Worm (Caenorhabditis elegans) whole organism, L1 larva: ENCODE results near the gene F59E12.9.

Source experiments
- C04F5.9 ChIP-seq: sonication (generic microtip); optimal IDR thresholded peaks from 2 replicates; lab custom pipeline; 2016; ENCODE audit warnings: missing genetic modification characterization, missing compliant biosample characterization
- C16A3.4 ChIP-seq: fragments of 150-350 bp; optimal IDR thresholded peaks from 2 replicates; lab custom pipeline; 2014; ENCODE audit warnings: missing biosample characterization, missing genetic modification characterization
- C34B4.2 ChIP-seq: sonication (generic microtip); optimal IDR thresholded peaks from 2 replicates; lab custom pipeline; 2017; ENCODE audit warnings: mild to moderate bottlenecking, missing genetic modification characterization, missing compliant biosample characterization
- aha-1 ChIP-seq: fragments of 150-350 bp; optimal IDR thresholded peaks from 2 replicates; lab custom pipeline; 2014; ENCODE audit warnings: missing biosample characterization, missing genetic modification characterization
- alr-1 ChIP-seq: fragments of 200-800 bp; sonication (Bioruptor generic); optimal IDR thresholded peaks from 2 replicates; lab custom pipeline; 2018; ENCODE audit warnings: borderline replicate concordance, mild to moderate bottlenecking, missing genetic modification characterization, missing compliant biosample characterization
- aly-2 ChIP-seq: fragments of 150-350 bp; optimal IDR thresholded peaks from 2 replicates; lab custom pipeline; 2014; ENCODE audit warnings: missing biosample characterization, missing genetic modification characterization
- ama-1 ChIP-seq: fragments of 150-350 bp; optimal IDR thresholded peaks from 2 replicates; lab custom pipeline; 2014
- ceh-63 ChIP-seq: fragments of 200-800 bp; sonication (Bioruptor generic); optimal IDR thresholded peaks from 2 replicates; lab custom pipeline; 2018; ENCODE audit warnings: mild to moderate bottlenecking, missing genetic modification characterization, missing compliant biosample characterization
- ceh-82 ChIP-seq, 3 experiments: fragments of 150-350 bp in 1 of 3; sonication (generic microtip) in 2 of 3; optimal IDR thresholded peaks; 2 replicates each; lab custom pipeline; 2014 to 2017; ENCODE audit warnings: missing biosample characterization in 3 of 3, missing genetic modification characterization in 3 of 3
- ceh-88 ChIP-seq: fragments of 200-800 bp; sonication (Bioruptor generic); IDR thresholded peaks from 2 replicates; pipeline ENCODE4 v1.3.6; 2022; ENCODE audit warnings: missing genetic modification characterization, missing compliant biosample characterization
- ceh-90 ChIP-seq: sonication (generic microtip); optimal IDR thresholded peaks from 2 replicates; lab custom pipeline; 2016; ENCODE audit warnings: missing genetic modification characterization, missing compliant biosample characterization
- efl-1 ChIP-seq, 4 experiments: fragments of 150-350 bp; optimal IDR thresholded peaks in 3 of 4; peaks in 1 of 4; 1 replicate in 1 of 4; 2 replicates in 3 of 4; lab custom pipeline; 2014; ENCODE audit warnings: missing biosample characterization in 2 of 4, missing genetic modification characterization in 2 of 4, missing genetic modification reagents in 2 of 4
- egl-13 ChIP-seq: sonication (generic microtip); optimal IDR thresholded peaks from 2 replicates; lab custom pipeline; 2016; ENCODE audit warnings: missing genotype, missing genetic modification reagents, missing genetic modification characterization, missing compliant biosample characterization
- egl-27 ChIP-seq, 2 experiments: fragments of 150-350 bp in 1 of 2; sonication (generic microtip); optimal IDR thresholded peaks; 3 replicates each; lab custom pipeline; 2017 to 2018; ENCODE audit warnings: missing biosample characterization in 2 of 2, missing genetic modification characterization in 2 of 2, missing genetic modification reagents in 2 of 2
- ets-5 ChIP-seq: fragments of 200-800 bp; sonication (Bioruptor generic); IDR thresholded peaks from 2 replicates; pipeline ENCODE4 v1.3.6; 2022; ENCODE audit warnings: missing genetic modification characterization, missing compliant biosample characterization
- fkh-8 ChIP-seq: sonication (generic microtip); optimal IDR thresholded peaks from 2 replicates; lab custom pipeline; 2016; ENCODE audit warnings: mild to moderate bottlenecking, missing genetic modification characterization, missing compliant biosample characterization
- grh-1 ChIP-seq: fragments of 200-800 bp; sonication (Bioruptor generic); IDR thresholded peaks from 2 replicates; pipeline ENCODE4 v1.3.6; 2022; ENCODE audit warnings: missing genetic modification reagents, missing genetic modification characterization, missing compliant biosample characterization
- hlh-17 ChIP-seq: fragments of 200-800 bp; sonication (Bioruptor generic); optimal IDR thresholded peaks from 2 replicates; lab custom pipeline; 2018; ENCODE audit warnings: missing genetic modification characterization, mild to moderate bottlenecking, missing compliant biosample characterization, moderate library complexity, borderline replicate concordance
- hpl-2 ChIP-seq: fragments of 150-350 bp; optimal IDR thresholded peaks from 2 replicates; lab custom pipeline; 2014; ENCODE audit warnings: missing biosample characterization, missing genetic modification reagents, missing genetic modification characterization
- lin-13 ChIP-seq: fragments of 150-350 bp; optimal IDR thresholded peaks from 2 replicates; lab custom pipeline; 2014; ENCODE audit warnings: missing biosample characterization, missing genetic modification reagents, missing genetic modification characterization
- lin-35 ChIP-seq, 2 experiments: fragments of 150-350 bp; optimal IDR thresholded peaks; 2 replicates each; lab custom pipeline; 2014; ENCODE audit warnings: missing biosample characterization in 2 of 2, missing genetic modification characterization in 2 of 2, missing genetic modification reagents in 2 of 2
- lin-39 ChIP-seq: fragments of 150-350 bp; optimal IDR thresholded peaks from 2 replicates; lab custom pipeline; 2014; ENCODE audit warnings: missing biosample characterization, missing genetic modification reagents, missing genetic modification characterization
- lir-3 ChIP-seq: sonication (generic microtip); optimal IDR thresholded peaks from 2 replicates; lab custom pipeline; 2016; ENCODE audit warnings: mild to moderate bottlenecking, missing genetic modification characterization, moderate library complexity, missing compliant biosample characterization; ENCODE audit not compliant: poor library complexity
- lsy-2 ChIP-seq, 2 experiments: fragments of 150-350 bp; optimal IDR thresholded peaks; 2 replicates each; lab custom pipeline; 2014; ENCODE audit warnings: missing biosample characterization in 2 of 2, missing genetic modification characterization in 2 of 2
- mab-9 ChIP-seq: fragments of 200-800 bp; sonication (Bioruptor generic); IDR thresholded peaks from 2 replicates; pipeline ENCODE4 v1.3.6; 2022; ENCODE audit warnings: missing genetic modification reagents, missing genetic modification characterization, missing compliant biosample characterization
- mdl-1 ChIP-seq, 2 experiments: fragments of 150-350 bp; optimal IDR thresholded peaks; 2 replicates each; lab custom pipeline; 2014 to 2017; ENCODE audit warnings: missing biosample characterization in 2 of 2, missing genetic modification characterization in 2 of 2, inconsistent platforms in 1 of 2
- mef-2 ChIP-seq: fragments of 150-350 bp; optimal IDR thresholded peaks from 2 replicates; lab custom pipeline; 2014; ENCODE audit warnings: missing biosample characterization, missing genetic modification characterization
- mep-1 ChIP-seq: fragments of 150-350 bp; optimal IDR thresholded peaks from 2 replicates; lab custom pipeline; 2014; ENCODE audit warnings: missing biosample characterization, missing genetic modification characterization
- nhr-19 ChIP-seq: fragments of 200-800 bp; sonication (Bioruptor generic); conservative IDR thresholded peaks from 2 replicates; pipeline ENCODE4 v1.3.6; 2022; ENCODE audit warnings: missing genetic modification characterization, missing compliant biosample characterization
- nhr-20 ChIP-seq: sonication (generic microtip); optimal IDR thresholded peaks from 2 replicates; lab custom pipeline; 2016; ENCODE audit warnings: mild to moderate bottlenecking, missing genetic modification characterization, missing compliant biosample characterization
- nhr-237 ChIP-seq: fragments of 150-350 bp; optimal IDR thresholded peaks from 2 replicates; lab custom pipeline; 2014; ENCODE audit warnings: missing biosample characterization, missing genetic modification characterization
- nhr-85 ChIP-seq: sonication (generic microtip); peaks from one replicate; lab custom pipeline; 2016; ENCODE audit warnings: missing genetic modification characterization, inconsistent platforms, missing compliant biosample characterization
- nhr-90 ChIP-seq: sonication (generic microtip); optimal IDR thresholded peaks from 2 replicates; lab custom pipeline; 2016; ENCODE audit warnings: mild to moderate bottlenecking, missing genetic modification characterization, missing compliant biosample characterization; ENCODE audit not compliant: poor library complexity
- skn-1 ChIP-seq: fragments of 150-350 bp; optimal IDR thresholded peaks from 2 replicates; lab custom pipeline; 2014; ENCODE audit warnings: missing biosample characterization, missing genetic modification characterization
- snpc-4 ChIP-seq: fragments of 150-350 bp; optimal IDR thresholded peaks from 2 replicates; lab custom pipeline; 2014; ENCODE audit warnings: missing biosample characterization, missing genetic modification characterization
- sox-4 ChIP-seq: sonication (generic microtip); optimal IDR thresholded peaks from 2 replicates; lab custom pipeline; 2016; ENCODE audit warnings: missing genetic modification characterization, missing compliant biosample characterization
- swsn-7 ChIP-seq: sonication (generic microtip); optimal IDR thresholded peaks from 2 replicates; lab custom pipeline; 2016; ENCODE audit warnings: missing genetic modification characterization, missing compliant biosample characterization
- tbx-2 ChIP-seq: sonication (generic microtip); optimal IDR thresholded peaks from 2 replicates; lab custom pipeline; 2016; ENCODE audit warnings: missing genetic modification characterization, missing compliant biosample characterization
- tlp-1 ChIP-seq: fragments of 150-350 bp; optimal IDR thresholded peaks from 2 replicates; lab custom pipeline; 2014; ENCODE audit warnings: missing biosample characterization, missing genetic modification characterization
- unc-130 ChIP-seq: fragments of 150-350 bp; optimal IDR thresholded peaks from 2 replicates; lab custom pipeline; 2017; ENCODE audit warnings: missing biosample characterization, missing genetic modification characterization, inconsistent platforms
- unc-30 ChIP-seq: sonication (generic microtip); optimal IDR thresholded peaks from 2 replicates; lab custom pipeline; 2017; ENCODE audit warnings: missing biosample characterization, missing genetic modification characterization
- unc-98 ChIP-seq: fragments of 200-800 bp; sonication (Bioruptor generic); IDR thresholded peaks from 2 replicates; pipeline ENCODE4 v1.3.6; 2022; ENCODE audit warnings: missing genetic modification characterization, missing compliant biosample characterization
- vab-15 ChIP-seq: sonication (generic microtip); optimal IDR thresholded peaks from 2 replicates; lab custom pipeline; 2017; ENCODE audit warnings: missing genotype, mild to moderate bottlenecking, missing genetic modification characterization, missing compliant biosample characterization
- xbp-1 ChIP-seq: sonication (generic microtip); optimal IDR thresholded peaks from 2 replicates; lab custom pipeline; 2016; ENCODE audit warnings: missing genetic modification characterization, missing compliant biosample characterization
- zag-1 ChIP-seq: fragments of 150-350 bp; optimal IDR thresholded peaks from 2 replicates; lab custom pipeline; 2014; ENCODE audit warnings: missing biosample characterization, missing genetic modification characterization
- ztf-11 ChIP-seq, 2 experiments: sonication (generic microtip); optimal IDR thresholded peaks; 2 replicates each; lab custom pipeline; 2016 to 2017; ENCODE audit warnings: missing genetic modification characterization in 2 of 2, missing biosample characterization in 1 of 2, missing compliant biosample characterization in 1 of 2
- ztf-4 ChIP-seq: fragments of 150-350 bp; optimal IDR thresholded peaks from 2 replicates; lab custom pipeline; 2014; ENCODE audit warnings: missing biosample characterization, missing genetic modification characterization

F59E12.9 gene

ce11 chrII:5661735-5662177 is 14.9 kb upstream of the F59E12.9 start (continued):
- peak; percentile 74 to 76 for TF ChIP-seq efl-1 (optimal IDR thresholded peaks at IDR 0.05; lab: Kevin White, UChicago)
- TF ChIP-seq efl-1 (GFP tag; optimal IDR thresholded peaks at IDR 0.05 in 1 of 2; lab: Kevin White, UChicago): peak; percentile 54 to 93
- TF ChIP-seq ceh-63 (GFP tag; lab: Kevin White, UChicago): no peak
- peak; percentile 82 for TF ChIP-seq nhr-90 (tag; lab: Kevin White, UChicago)
- peak; percentile 48 for TF ChIP-seq sox-4
- no peak for TF ChIP-seq tlp-1
- TF ChIP-seq lir-3 (tag; lab: Kevin White, UChicago): peak; percentile 35
- peak; percentile 92 for TF ChIP-seq fkh-8 (tag; lab: Kevin White, UChicago)
- TF ChIP-seq lin-39: no peak
- TF ChIP-seq egl-27 (tag; optimal IDR thresholded peaks at IDR 0.05; lab: Kevin White, UChicago): peak in 1 of 2 experiments; percentile 2
- peak; percentile 58 for TF ChIP-seq snpc-4 (tag; lab: Kevin White, UChicago)
- peak; percentile 71 for TF ChIP-seq mab-9
- peak; percentile 60 for TF ChIP-seq skn-1 (tag; lab: Kevin White, UChicago)
- peak; percentile 47 for TF ChIP-seq nhr-237
- TF ChIP-seq ztf-11 (tag; optimal IDR thresholded peaks at IDR 0.05; lab: Kevin White, UChicago): peak in 1 of 2 experiments; percentile 77
- TF ChIP-seq nhr-19 (GFP tag; lab: Robert Waterston, UW): peak; percentile 84
- peak; percentile 73 for TF ChIP-seq grh-1 (GFP tag; lab: Robert Waterston, UW)
- TF ChIP-seq mep-1 (tag; lab: Kevin White, UChicago): peak; percentile 67
- no peak for TF ChIP-seq alr-1 (tag; lab: Kevin White, UChicago)
- no peak for TF ChIP-seq ets-5 (GFP tag; lab: Robert Waterston, UW)
- no peak for TF ChIP-seq C04F5.9 (tag; lab: Kevin White, UChicago)
- no peak for TF ChIP-seq unc-98 (GFP tag; lab: Robert Waterston, UW)
- TF ChIP-seq zag-1 (tag; lab: Kevin White, UChicago): peak; percentile 74
- peak; percentile 82 for TF ChIP-seq xbp-1
- no peak for TF ChIP-seq hlh-17 (GFP tag; lab: Kevin White, UChicago)
- no peak for TF ChIP-seq aha-1 (tag; lab: Kevin White, UChicago)
- peak; percentile 76 to 92 (median 90) for TF ChIP-seq ceh-82 (tag; optimal IDR thresholded peaks at IDR 0.05; lab: Kevin White, UChicago)
- TF ChIP-seq C16A3.4 (tag; lab: Kevin White, UChicago): peak; percentile 85
- TF ChIP-seq mdl-1 (tag; optimal IDR thresholded peaks at IDR 0.05; lab: Kevin White, UChicago): peak in 1 of 2 experiments; percentile 53
- no peak for TF ChIP-seq vab-15 (tag; lab: Kevin White, UChicago)
- peak; percentile 88 for TF ChIP-seq nhr-85 (tag; lab: Kevin White, UChicago)
- no peak for TF ChIP-seq hpl-2 (GFP tag; lab: Kevin White, UChicago)
- TF ChIP-seq ztf-4 (tag; lab: Kevin White, UChicago): peak; percentile 98
- TF ChIP-seq tbx-2 (tag; lab: Kevin White, UChicago): peak; percentile 81
- TF ChIP-seq lin-35 (GFP tag; optimal IDR thresholded peaks at IDR 0.05; lab: Kevin White, UChicago): peak; percentile 75 to 77
- TF ChIP-seq ama-1 (lab: Kevin White, UChicago): peak; percentile 99
- peak; percentile 76 for TF ChIP-seq mef-2
- peak; percentile 73 for TF ChIP-seq lin-13 (GFP tag; lab: Kevin White, UChicago)
- TF ChIP-seq ceh-88 (GFP tag; lab: Robert Waterston, UW): peak; percentile 85
- TF ChIP-seq aly-2 (tag; lab: Kevin White, UChicago): peak; percentile 66
- TF ChIP-seq nhr-20 (tag; lab: Kevin White, UChicago): peak; percentile 87
- no peak for TF ChIP-seq C34B4.2 (tag; lab: Kevin White, UChicago)
- TF ChIP-seq unc-130 (tag; lab: Kevin White, UChicago): peak; percentile 5
- TF ChIP-seq lsy-2 (tag; optimal IDR thresholded peaks at IDR 0.05; lab: Kevin White, UChicago): peak; percentile 77 to 88
- peak; percentile 78 for TF ChIP-seq egl-13 (tag; lab: Kevin White, UChicago)
- TF ChIP-seq unc-30: no peak
- TF ChIP-seq swsn-7 (tag; lab: Kevin White, UChicago): peak; percentile 92
- TF ChIP-seq ceh-90 (tag; lab: Kevin White, UChicago): no peak
